Fruit fly (Drosophila melanogaster): Measurements from ENCODE around the gene CG3473.

The CG3473 gene

dm6 chr2L:14552141-14552748 is 11.3 kb downstream of the CG3473 start (continued):
- no peak for TF ChIP-seq grn (GFP tag; optimal IDR thresholded peaks at IDR 0.05)
- TF ChIP-seq Oli (tag; optimal IDR thresholded peaks at IDR 0.05): peak; percentile 67
- TF ChIP-seq YL-1 (GFP tag; optimal IDR thresholded peaks at IDR 0.05): no peak
- TF ChIP-seq ac (GFP tag; optimal IDR thresholded peaks at IDR 0.05): peak; percentile 62
- 0 out of 2 replicates have a peak, but pooled peaks have one; percentile 21 for TF ChIP-seq Awh (GFP tag; IDR thresholded peaks at IDR 0.05)
- peak; percentile 9 for TF ChIP-seq cwo (GFP tag; optimal IDR thresholded peaks at IDR 0.05)
- TF ChIP-seq nom (GFP tag; optimal IDR thresholded peaks at IDR 0.05): peak; percentile 81
- no peak for TF ChIP-seq stc (GFP tag; IDR thresholded peaks at IDR 0.05)
- no peak; the same call in 1 of the 2 replicates for TF ChIP-seq CG1024 (GFP tag; IDR thresholded peaks at IDR 0.05)
- peak; percentile 61 for TF ChIP-seq CG2678 (tag; optimal IDR thresholded peaks at IDR 0.05)
- 0 out of 2 replicates have a peak, but pooled peaks have one; percentile 18 for TF ChIP-seq CG14014 (GFP tag; IDR thresholded peaks at IDR 0.05)
- TF ChIP-seq CG5245 (GFP tag; optimal IDR thresholded peaks at IDR 0.05): peak; percentile 74
- TF ChIP-seq ssp (GFP tag; IDR thresholded peaks at IDR 0.05): no peak
- TF ChIP-seq ind (GFP tag; optimal IDR thresholded peaks at IDR 0.05): peak; percentile 61
- peak; percentile 71 for TF ChIP-seq Atf-2 (GFP tag; optimal IDR thresholded peaks at IDR 0.05)
- no peak for TF ChIP-seq CkIIα-i1 (GFP tag; IDR thresholded peaks at IDR 0.05)
- TF ChIP-seq Sox100B (GFP tag; optimal IDR thresholded peaks at IDR 0.05): peak; percentile 32
- no peak for TF ChIP-seq gsb (GFP tag; IDR thresholded peaks at IDR 0.05)
- TF ChIP-seq cato (GFP tag; optimal IDR thresholded peaks at IDR 0.05; ENCODE audit: borderline replicate concordance): peak; percentile 48
- no peak for TF ChIP-seq dati (GFP tag; IDR thresholded peaks at IDR 0.05)
- peak; percentile 35 for TF ChIP-seq tap (tag; optimal IDR thresholded peaks at IDR 0.05)
- no peak for TF ChIP-seq CG10565 (GFP tag; optimal IDR thresholded peaks at IDR 0.05)
- peak; percentile 23; the same call in 1 of the 3 replicates for TF ChIP-seq CG14050 (GFP tag; IDR thresholded peaks at IDR 0.05)
- no peak for TF ChIP-seq Bdp1 (GFP tag; optimal IDR thresholded peaks at IDR 0.05)
- peak; percentile 64 for TF ChIP-seq Xbp1 (GFP tag; optimal IDR thresholded peaks at IDR 0.05)
- no peak for TF ChIP-seq CG12104 (GFP tag; optimal IDR thresholded peaks at IDR 0.05)
- 0 out of 3 replicates have a peak, but pooled peaks have one; percentile 26 for TF ChIP-seq HLH4C (GFP tag; IDR thresholded peaks at IDR 0.05; ENCODE audit: partially characterized antibody)
- no peak for TF ChIP-seq vnd (GFP tag; IDR thresholded peaks at IDR 0.05; ENCODE audit: partially characterized antibody)
- TF ChIP-seq Kr (GFP tag; optimal IDR thresholded peaks at IDR 0.05): peak; percentile 72
- peak; percentile 46 for TF ChIP-seq CG1647 (GFP tag; optimal IDR thresholded peaks at IDR 0.05)
- TF ChIP-seq CG11723 (GFP tag; optimal IDR thresholded peaks at IDR 0.05): peak; percentile 39
- no peak for TF ChIP-seq CG4360 (GFP tag; IDR thresholded peaks at IDR 0.05)
- peak; percentile 5 for TF ChIP-seq odd (GFP tag; optimal IDR thresholded peaks at IDR 0.05)
- TF ChIP-seq z (GFP tag; IDR thresholded peaks at IDR 0.05): 0 out of 3 replicates have a peak, but pooled peaks have one; percentile 32
- no peak for TF ChIP-seq schlank (tag; optimal IDR thresholded peaks at IDR 0.05)
- TF ChIP-seq fu2 (GFP tag; optimal IDR thresholded peaks at IDR 0.05): no peak
- peak; percentile 76 for TF ChIP-seq chm (GFP tag; IDR thresholded peaks at IDR 0.05)
- peak; percentile 61 for TF ChIP-seq fd96Cb (tag; optimal IDR thresholded peaks at IDR 0.05)
- TF ChIP-seq Lim3 (GFP tag; IDR thresholded peaks at IDR 0.05): no peak
- peak; percentile 75 for TF ChIP-seq CG12391 (tag; optimal IDR thresholded peaks at IDR 0.05)
- peak; percentile 71 for TF ChIP-seq Sox102F (GFP tag; optimal IDR thresholded peaks at IDR 0.05)
- TF ChIP-seq unpg (GFP tag; optimal IDR thresholded peaks at IDR 0.05): peak; percentile 77
- peak; percentile 50 for TF ChIP-seq pnt (GFP tag; optimal IDR thresholded peaks at IDR 0.05)
- TF ChIP-seq Dll (GFP tag; IDR thresholded peaks at IDR 0.05; ENCODE audit: partially characterized antibody): no peak
- peak; percentile 62 for TF ChIP-seq CG2875 (GFP tag; optimal IDR thresholded peaks at IDR 0.05)
- TF ChIP-seq mld (GFP tag; IDR thresholded peaks at IDR 0.05; ENCODE audit: partially characterized antibody): no peak
- TF ChIP-seq CG15696 (tag; optimal IDR thresholded peaks at IDR 0.05): peak; percentile 74
- peak; percentile 53 for TF ChIP-seq CG3281 (GFP tag; optimal IDR thresholded peaks at IDR 0.05)
- peak; percentile 68 for TF ChIP-seq CG8359 (GFP tag; optimal IDR thresholded peaks at IDR 0.05; ENCODE audit: borderline replicate concordance)

Measured in whole organism, embryonic.